Worm (Caenorhabditis elegans): ENCODE data around the gene tsp-10.

DNA sequence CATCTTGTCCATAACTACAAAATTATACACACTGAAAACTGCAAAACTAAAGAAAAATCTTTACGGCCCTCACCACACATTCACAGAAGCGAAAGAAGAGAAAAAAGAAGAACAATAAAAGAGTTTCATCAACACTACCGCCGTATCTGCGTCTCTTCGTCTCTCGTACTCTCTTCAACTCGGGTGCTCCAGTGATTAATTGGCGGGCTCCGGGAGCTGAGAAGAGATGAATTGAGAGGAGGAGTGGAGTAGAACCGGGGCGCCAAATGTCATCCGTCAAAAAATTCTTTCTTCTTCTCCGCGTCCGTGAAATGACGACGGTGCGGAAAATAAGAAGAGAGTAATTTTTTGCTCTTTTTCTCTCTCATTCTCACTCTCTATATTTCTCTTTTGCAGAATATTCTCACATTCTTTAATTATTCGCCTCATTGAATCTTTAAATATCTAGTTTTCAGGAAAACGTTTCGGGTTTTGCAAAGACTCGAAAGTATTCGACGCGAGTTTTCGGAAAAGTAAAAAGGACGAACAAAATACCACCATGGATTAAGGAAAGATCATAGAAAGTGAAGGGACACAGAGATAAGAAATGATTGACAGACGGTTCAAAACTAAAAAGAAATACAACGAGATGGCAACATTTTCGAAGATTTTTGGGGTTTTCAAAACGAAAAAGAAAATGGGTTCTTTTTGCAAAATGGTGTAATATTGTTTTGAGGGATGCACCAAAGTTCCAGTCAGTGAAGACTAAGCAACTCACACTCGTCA, 10.7 kb upstream of the tsp-10 start:
- TF ChIP-seq hrde-1 (tag; optimal IDR thresholded peaks at IDR 0.05; ENCODE audit: borderline replicate concordance) (no peak), bed-1 (GFP tag; IDR thresholded peaks at IDR 0.05) (no peak), egl-18 (GFP tag; IDR thresholded peaks at IDR 0.05) (no peak), hlh-12 (tag; optimal IDR thresholded peaks at IDR 0.05) (no peak), cebp-2 (GFP tag; IDR thresholded peaks at IDR 0.05) (no peak), madf-10 (tag; optimal IDR thresholded peaks at IDR 0.05) (no peak), cebp-1 (GFP tag; IDR thresholded peaks at IDR 0.05) (no peak), cebp-1 (tag; optimal IDR thresholded peaks at IDR 0.05) (no peak), tbp1 (GFP tag; optimal IDR thresholded peaks at IDR 0.05) (no peak), Y53F4B.3 (GFP tag; IDR thresholded peaks at IDR 0.05) (no peak)

All from whole organism, young adult.